Fruit fly (Drosophila melanogaster) whole organism, embryonic: Measurements from ENCODE around the gene DCTN6-p27.

Source experiments
- Abd-B ChIP-seq: fragments of 200-800 bp; sonication (Bioruptor generic); optimal IDR thresholded peaks from 2 replicates; lab custom pipeline; 2018; ENCODE audit warnings: missing biosample characterization, mild to moderate bottlenecking, missing genetic modification characterization, moderate library complexity
- Adf1 ChIP-seq: fragments of 200-800 bp; sonication (Bioruptor generic); IDR thresholded peaks from 2 replicates; pipeline ENCODE4 v1.3.6; 2022; ENCODE audit warnings: missing biosample characterization, missing genetic modification characterization
- B-H2 ChIP-seq: fragments of 200-800 bp; sonication (Bioruptor generic); optimal IDR thresholded peaks from 2 replicates; lab custom pipeline; 2018; ENCODE audit warnings: missing biosample characterization, mild to moderate bottlenecking, missing genetic modification characterization
- CG11504 ChIP-seq: fragments of 200-800 bp; sonication (Bioruptor generic); optimal IDR thresholded peaks from 3 replicates; lab custom pipeline; 2019; ENCODE audit warnings: missing biosample characterization, mild to moderate bottlenecking, missing genetic modification characterization, moderate library complexity
- CG13287 ChIP-seq: fragments of 200-800 bp; sonication (Bioruptor generic); IDR thresholded peaks from 2 replicates; pipeline ENCODE4 v1.3.6; 2022; ENCODE audit warnings: missing biosample characterization, missing genetic modification characterization; ENCODE audit not compliant: partially characterized antibody
- CG15479 ChIP-seq: fragments of 200-800 bp; sonication (Bioruptor generic); optimal IDR thresholded peaks from 3 replicates; lab custom pipeline; 2019; ENCODE audit warnings: missing biosample characterization, mild to moderate bottlenecking, missing genetic modification characterization, moderate library complexity
- CG15696 ChIP-seq: fragments of 200-800 bp; sonication (Bioruptor generic); optimal IDR thresholded peaks from 2 replicates; lab custom pipeline; 2019; ENCODE audit warnings: missing biosample characterization, mild to moderate bottlenecking, missing genetic modification characterization, moderate library complexity
- CG17361 ChIP-seq: fragments of 200-800 bp; sonication (Bioruptor generic); IDR thresholded peaks from 3 replicates; pipeline ENCODE4 v1.3.6; 2022; ENCODE audit warnings: missing biosample characterization, missing genetic modification characterization
- CG17802 ChIP-seq: fragments of 200-800 bp; sonication (Bioruptor generic); optimal IDR thresholded peaks from 2 replicates; lab custom pipeline; 2018; ENCODE audit warnings: missing biosample characterization, mild to moderate bottlenecking, missing genetic modification characterization, moderate library complexity
- CG17829 ChIP-seq: fragments of 200-800 bp; optimal IDR thresholded peaks from 2 replicates; lab custom pipeline; 2019; ENCODE audit warnings: missing biosample characterization, mild to moderate bottlenecking, missing genetic modification characterization, moderate library complexity
- CG18262 ChIP-seq: fragments of 200-800 bp; optimal IDR thresholded peaks from 3 replicates; lab custom pipeline; 2019; ENCODE audit warnings: missing biosample characterization, mild to moderate bottlenecking, missing genetic modification characterization, moderate library complexity
- CG2120 ChIP-seq: fragments of 200-800 bp; sonication (Bioruptor generic); optimal IDR thresholded peaks from 3 replicates; lab custom pipeline; 2016; ENCODE audit warnings: missing biosample characterization, missing genetic modification characterization
- CG3281 ChIP-seq: fragments of 200-800 bp; sonication (Bioruptor generic); optimal IDR thresholded peaks from 3 replicates; lab custom pipeline; 2017; ENCODE audit warnings: missing biosample characterization, mild to moderate bottlenecking, missing genetic modification characterization
- CG6813 ChIP-seq: fragments of 200-800 bp; sonication (Bioruptor generic); optimal IDR thresholded peaks from 2 replicates; lab custom pipeline; 2017; ENCODE audit warnings: missing biosample characterization, missing genetic modification characterization, mild to moderate bottlenecking, moderate library complexity, missing genetic modification reagents
- CG7357 ChIP-seq: fragments of 200-800 bp; sonication (Bioruptor generic); IDR thresholded peaks from 3 replicates; pipeline ENCODE4 v1.3.6; 2022; ENCODE audit warnings: missing biosample characterization, missing genetic modification characterization
- CG8089 ChIP-seq: fragments of 200-800 bp; sonication (Bioruptor generic); optimal IDR thresholded peaks from 3 replicates; lab custom pipeline; 2016; ENCODE audit warnings: missing biosample characterization, missing genetic modification characterization
- CG8359 ChIP-seq: fragments of 200-800 bp; sonication (Bioruptor generic); optimal IDR thresholded peaks from 2 replicates; lab custom pipeline; 2017; ENCODE audit warnings: missing biosample characterization, mild to moderate bottlenecking, missing genetic modification characterization, borderline replicate concordance
- CTCF ChIP-seq: fragments of 200-800 bp; sonication (Bioruptor generic); optimal IDR thresholded peaks from 2 replicates; lab custom pipeline; 2017; ENCODE audit warnings: missing biosample characterization, mild to moderate bottlenecking, missing genetic modification characterization, moderate library complexity
- Camta ChIP-seq: fragments of 200-800 bp; sonication (Bioruptor generic); optimal IDR thresholded peaks from 2 replicates; lab custom pipeline; 2016; ENCODE audit warnings: missing biosample characterization, missing genetic modification characterization
- CrebB ChIP-seq: fragments of 200-800 bp; sonication (Bioruptor generic); optimal IDR thresholded peaks from 3 replicates; lab custom pipeline; 2018; ENCODE audit warnings: missing biosample characterization, mild to moderate bottlenecking, missing genetic modification characterization
- GATAe ChIP-seq: fragments of 200-800 bp; sonication (Bioruptor generic); conservative IDR thresholded peaks from 2 replicates; pipeline ENCODE4 v1.3.6; 2022; ENCODE audit warnings: missing biosample characterization, missing genetic modification characterization
- Gug ChIP-seq: fragments of 200-800 bp; sonication (Bioruptor generic); IDR thresholded peaks from 4 replicates; pipeline ENCODE4 v1.3.6; 2022; ENCODE audit warnings: missing biosample characterization, missing genetic modification characterization
- HmgZ ChIP-seq: fragments of 200-800 bp; sonication (Bioruptor generic); optimal IDR thresholded peaks from 2 replicates; lab custom pipeline; 2018; ENCODE audit warnings: missing biosample characterization, mild to moderate bottlenecking, missing genetic modification characterization
- MTF-1 ChIP-seq: fragments of 200-800 bp; sonication (Bioruptor generic); optimal IDR thresholded peaks from 2 replicates; lab custom pipeline; 2018; ENCODE audit warnings: missing biosample characterization, mild to moderate bottlenecking, missing genetic modification characterization, borderline replicate concordance
- Meics ChIP-seq: fragments of 200-800 bp; sonication (Bioruptor generic); optimal IDR thresholded peaks from 2 replicates; lab custom pipeline; 2017; ENCODE audit warnings: missing biosample characterization, mild to moderate bottlenecking, missing genetic modification characterization
- Nf-YC ChIP-seq: fragments of 200-800 bp; optimal IDR thresholded peaks from 3 replicates; lab custom pipeline; 2019; ENCODE audit warnings: missing biosample characterization, mild to moderate bottlenecking, missing genetic modification characterization, moderate library complexity
- NfI ChIP-seq: fragments of 200-800 bp; sonication (Bioruptor generic); optimal IDR thresholded peaks from 3 replicates; lab custom pipeline; 2018; ENCODE audit warnings: missing biosample characterization, mild to moderate bottlenecking, missing genetic modification characterization, moderate library complexity
- Rx ChIP-seq: fragments of 200-800 bp; sonication (Bioruptor generic); IDR thresholded peaks from 2 replicates; pipeline ENCODE4 v1.3.6; 2022; ENCODE audit warnings: missing biosample characterization, missing genetic modification characterization
- TFAM ChIP-seq: fragments of 200-800 bp; sonication (Bioruptor generic); optimal IDR thresholded peaks from 2 replicates; lab custom pipeline; 2017; ENCODE audit warnings: missing biosample characterization, missing genetic modification characterization, inconsistent platforms
- Usf ChIP-seq: fragments of 200-800 bp; sonication (Bioruptor generic); optimal IDR thresholded peaks from 2 replicates; lab custom pipeline; 2017; ENCODE audit warnings: missing genotype, missing biosample characterization, missing genetic modification characterization
- ara ChIP-seq: fragments of 200-800 bp; sonication (Bioruptor generic); IDR thresholded peaks from 2 replicates; pipeline ENCODE4 v1.3.6; 2022; ENCODE audit warnings: missing biosample characterization, missing genetic modification characterization
- ato ChIP-seq: fragments of 200-800 bp; sonication (Bioruptor generic); IDR thresholded peaks from 2 replicates; pipeline ENCODE4 v1.3.6; 2022; ENCODE audit warnings: missing biosample characterization, missing genetic modification characterization; ENCODE audit not compliant: partially characterized antibody
- chif ChIP-seq, 2 experiments: fragments of 200-800 bp; sonication (Bioruptor generic); optimal IDR thresholded peaks; 3 replicates each; lab custom pipeline; 2016; ENCODE audit warnings: missing biosample characterization in 2 of 2, missing genetic modification characterization in 2 of 2
- chinmo ChIP-seq: fragments of 200-800 bp; sonication (Bioruptor generic); IDR thresholded peaks from 4 replicates; pipeline ENCODE4 v1.3.6; 2022; ENCODE audit warnings: missing biosample characterization, missing genetic modification characterization; ENCODE audit not compliant: partially characterized antibody
- croc ChIP-seq: fragments of 200-800 bp; sonication (Bioruptor generic); conservative IDR thresholded peaks from 3 replicates; pipeline ENCODE4 v1.3.6; 2022; ENCODE audit warnings: missing biosample characterization, missing genetic modification characterization
- dpn ChIP-seq, 2 experiments: fragments of 200-800 bp; sonication (Bioruptor generic); optimal IDR thresholded peaks; 3 replicates each; lab custom pipeline; 2016; ENCODE audit warnings: missing biosample characterization in 2 of 2, missing genetic modification characterization in 2 of 2
- fd102C ChIP-seq: fragments of 200-800 bp; sonication (Bioruptor generic); optimal IDR thresholded peaks from 2 replicates; lab custom pipeline; 2018; ENCODE audit warnings: missing biosample characterization, mild to moderate bottlenecking, missing genetic modification characterization, moderate library complexity
- gro ChIP-seq: fragments of 200-800 bp; sonication (Bioruptor generic); optimal IDR thresholded peaks from 2 replicates; lab custom pipeline; 2016; ENCODE audit warnings: missing biosample characterization, missing genetic modification characterization
- hkb ChIP-seq, 2 experiments: fragments of 200-800 bp in 1 of 2; fragments of >200 bp in 1 of 2; sonication (Bioruptor generic) in 1 of 2; IDR thresholded peaks in 1 of 2; optimal IDR thresholded peaks in 1 of 2; 2 replicates each; pipeline versions ENCODE4 v1.3.6 to Lab custom; 2017 to 2022; ENCODE audit warnings: missing biosample characterization in 1 of 2, missing genetic modification characterization in 1 of 2
- kay ChIP-seq: fragments of 200-800 bp; sonication (Bioruptor generic); optimal IDR thresholded peaks from 2 replicates; lab custom pipeline; 2016; ENCODE audit warnings: missing biosample characterization, missing genetic modification characterization
- phol ChIP-seq: fragments of 200-800 bp; sonication (Bioruptor generic); optimal IDR thresholded peaks from 3 replicates; lab custom pipeline; 2018; ENCODE audit warnings: missing biosample characterization, mild to moderate bottlenecking, missing genetic modification characterization, moderate library complexity
- sc ChIP-seq, 3 experiments: fragments of >200 bp in 2 of 3; fragments of 200-800 bp in 1 of 3; sonication (Bioruptor generic) in 1 of 3; optimal IDR thresholded peaks; 2 replicates in 2 of 3; 3 replicates in 1 of 3; lab custom pipeline; 2017; ENCODE audit warnings: mild to moderate bottlenecking in 1 of 3, missing biosample characterization in 1 of 3, missing genetic modification characterization in 1 of 3, missing genetic modification reagents in 1 of 3
- slou ChIP-seq: fragments of 200-800 bp; sonication (Bioruptor generic); optimal IDR thresholded peaks from 3 replicates; lab custom pipeline; 2016; ENCODE audit warnings: missing biosample characterization, missing genetic modification characterization
- slp2 ChIP-seq: fragments of 200-800 bp; sonication (Bioruptor generic); optimal IDR thresholded peaks from 2 replicates; lab custom pipeline; 2016; ENCODE audit warnings: missing biosample characterization, missing genetic modification characterization
- stwl ChIP-seq: fragments of 200-800 bp; sonication (Bioruptor generic); optimal IDR thresholded peaks from 3 replicates; lab custom pipeline; 2018; ENCODE audit warnings: missing biosample characterization, mild to moderate bottlenecking, missing genetic modification characterization, moderate library complexity
- zen ChIP-seq: fragments of 200-800 bp; sonication (Bioruptor generic); optimal IDR thresholded peaks from 3 replicates; lab custom pipeline; 2018; ENCODE audit warnings: missing biosample characterization, mild to moderate bottlenecking, missing genetic modification characterization, moderate library complexity
- zfh1 ChIP-seq: fragments of 200-800 bp; sonication (Bioruptor generic); IDR thresholded peaks from 3 replicates; pipeline ENCODE4 v1.3.6; 2022; ENCODE audit warnings: missing biosample characterization, missing genetic modification characterization
- zfh2 ChIP-seq: fragments of 200-800 bp; sonication (Bioruptor generic); optimal IDR thresholded peaks from 2 replicates; lab custom pipeline; 2016; ENCODE audit warnings: missing biosample characterization, missing genetic modification characterization

Gene DCTN6-p27

dm6 chr2L:19158005-19158666 lies 26.0 kb downstream of the DCTN6-p27 start (continued):
- TF ChIP-seq slp2 (GFP tag; lab: Kevin White, UChicago), result no peak
- peak in 1 of 2 experiments; percentile 25 for TF ChIP-seq chif (GFP tag; optimal IDR thresholded peaks at IDR 0.05; lab: Kevin White, UChicago)
- TF ChIP-seq CG3281 (GFP tag; lab: Kevin White, UChicago), result peak; percentile 58
- TF ChIP-seq Abd-B (GFP tag; lab: Kevin White, UChicago), result no peak
- no peak for TF ChIP-seq zen (tag; lab: Kevin White, UChicago)
- peak; percentile 23 for TF ChIP-seq CrebB (tag; lab: Kevin White, UChicago)
- no peak for TF ChIP-seq sc (optimal IDR thresholded peaks at IDR 0.05; lab: Kevin White, UChicago)
- no peak for TF ChIP-seq sc (GFP tag; optimal IDR thresholded peaks at IDR 0.05; lab: Kevin White, UChicago)
- peak; percentile 4 for TF ChIP-seq CG11504
- peak; percentile 19 for TF ChIP-seq fd102C (GFP tag; lab: Kevin White, UChicago)
- no peak for TF ChIP-seq zfh1 (GFP tag; lab: Robert Waterston, UW)
- peak; percentile 49; the same call in 1 of the 2 replicates for TF ChIP-seq ato (GFP tag; lab: Robert Waterston, UW)
- no peak for TF ChIP-seq Camta (GFP tag; lab: Kevin White, UChicago)
- TF ChIP-seq CG13287 (GFP tag; lab: Robert Waterston, UW), result peak; percentile 59; the same call in 1 of the 2 replicates
- peak; percentile 66 for TF ChIP-seq CG17829 (tag; lab: Kevin White, UChicago)
- no peak for TF ChIP-seq CG8359 (GFP tag; lab: Kevin White, UChicago)
- TF ChIP-seq Nf-YC (tag; lab: Kevin White, UChicago), result peak; percentile 47
- TF ChIP-seq zfh2 (GFP tag; lab: Kevin White, UChicago), result no peak
- TF ChIP-seq CG15696, result no peak
- peak; percentile 49 for TF ChIP-seq MTF-1 (GFP tag; lab: Kevin White, UChicago)
- TF ChIP-seq CG8089, result no peak
- peak; percentile 34 for TF ChIP-seq phol (tag; lab: Kevin White, UChicago)
- TF ChIP-seq CG17361, result no peak
- no peak for TF ChIP-seq GATAe (GFP tag; lab: Robert Waterston, UW)
- TF ChIP-seq CG15479 (GFP tag; lab: Kevin White, UChicago), result peak; percentile 83
- peak; percentile 34; the same call in 1 of the 2 replicates for TF ChIP-seq ara (GFP tag; lab: Robert Waterston, UW)
- TF ChIP-seq kay, result no peak
- no peak for TF ChIP-seq hkb (optimal IDR thresholded peaks at IDR 0.05; lab: Kevin White, UChicago)
- 0 out of 2 replicates have a peak, but pooled peaks have one; percentile 13 for TF ChIP-seq hkb (GFP tag; IDR thresholded peaks at IDR 0.05; lab: Robert Waterston, UW)
- no peak for TF ChIP-seq Usf (GFP tag; lab: Kevin White, UChicago)
- TF ChIP-seq Meics (GFP tag; lab: Kevin White, UChicago), result peak; percentile 46
- TF ChIP-seq B-H2 (GFP tag; lab: Kevin White, UChicago), result peak; percentile 67
- TF ChIP-seq CG17802 (tag; lab: Kevin White, UChicago), result peak; percentile 3
- TF ChIP-seq CG18262, result peak; percentile 6
- TF ChIP-seq Rx (GFP tag; lab: Robert Waterston, UW), result no peak
- TF ChIP-seq croc (GFP tag; lab: Robert Waterston, UW), result no peak
- TF ChIP-seq CG7357, result no peak
- TF ChIP-seq CG2120 (GFP tag; lab: Kevin White, UChicago), result peak; percentile 33
- TF ChIP-seq NfI (GFP tag; lab: Kevin White, UChicago), result peak; percentile 49
- no peak for TF ChIP-seq Gug
- peak; percentile 0 for TF ChIP-seq stwl
- TF ChIP-seq gro (GFP tag; lab: Kevin White, UChicago), result peak; percentile 63
- TF ChIP-seq Adf1 (GFP tag; lab: Robert Waterston, UW), result peak; percentile 60; the same call in 1 of the 2 replicates
- no peak for TF ChIP-seq CTCF (GFP tag; lab: Kevin White, UChicago)
- peak; percentile 90; the same call in 3 of the 4 replicates for TF ChIP-seq chinmo (GFP tag; lab: Robert Waterston, UW)
- peak; percentile 55 for TF ChIP-seq HmgZ (tag; lab: Kevin White, UChicago)
- no peak for TF ChIP-seq slou (GFP tag; lab: Kevin White, UChicago)
- no peak for TF ChIP-seq dpn (GFP tag; optimal IDR thresholded peaks at IDR 0.05; lab: Kevin White, UChicago)
- TF ChIP-seq CG6813 (GFP tag; lab: Kevin White, UChicago), result no peak
- TF ChIP-seq TFAM (GFP tag; lab: Kevin White, UChicago), result no peak
